Fruit fly (Drosophila melanogaster): ENCODE results near the gene MetRS-m.

DNA sequence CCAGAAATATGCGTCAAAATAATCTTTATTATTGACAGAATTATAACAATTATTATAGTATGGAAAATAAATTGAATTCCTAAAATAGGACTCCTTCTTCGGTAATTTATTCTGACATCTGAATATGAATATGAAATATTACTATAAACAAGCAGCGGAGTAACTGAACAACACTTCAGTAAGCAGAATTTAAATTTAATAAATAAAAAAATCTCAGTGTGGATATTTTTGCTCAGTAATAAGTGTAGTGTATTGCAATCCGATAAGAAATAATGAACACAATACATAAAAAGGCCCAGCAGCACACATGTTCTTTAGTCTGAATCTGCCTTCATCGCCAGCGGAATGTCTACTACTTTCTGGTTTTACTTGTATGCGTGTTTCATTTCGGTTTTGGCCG, 4.0 kb downstream of the MetRS-m start, which contains the start of gene CG43179:
- no peak for TF ChIP-seq sisA (GFP tag; IDR thresholded peaks at IDR 0.05)
- TF ChIP-seq Antp (GFP tag; optimal IDR thresholded peaks at IDR 0.05), result no peak
- no peak for TF ChIP-seq CG3995 (GFP tag; optimal IDR thresholded peaks at IDR 0.05)

Measured in whole organism, embryonic.